Fruit fly (Drosophila melanogaster) S2 (cell line): ENCODE measurements around the gene side.

Source experiments
- CG8478 ChIP-seq: fragments of >200 bp; optimal IDR thresholded peaks from 2 replicates; lab custom pipeline; 2018
- CTCF ChIP-seq, 2 experiments: fragments of >200 bp; optimal IDR thresholded peaks; 2 replicates each; lab custom pipeline; 2018

DNA sequence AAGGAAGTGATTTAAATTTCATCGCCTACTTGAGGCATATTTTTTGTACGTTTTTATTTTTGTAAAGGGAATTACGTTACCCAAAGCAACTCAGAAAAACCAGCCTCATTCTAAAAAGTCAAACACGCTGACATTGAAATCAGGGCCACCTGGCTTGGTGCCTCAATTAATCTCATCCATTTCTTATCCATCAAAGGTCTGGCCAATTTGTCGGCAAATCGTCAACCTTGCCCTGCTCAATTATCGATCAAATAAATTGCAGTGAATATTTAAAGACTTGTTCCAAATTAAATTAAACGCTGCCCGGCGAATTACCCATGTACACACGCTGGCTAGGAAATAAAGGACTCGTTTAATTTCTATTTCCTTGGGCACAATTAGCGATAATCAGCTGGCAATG lies 106.5 kb downstream of the side start, which contains the start of gene CG3330:
- no peak for TF ChIP-seq CG8478
- no peak for TF ChIP-seq CTCF (optimal IDR thresholded peaks at IDR 0.05; lab: Kevin White, UChicago)
